Worm (Caenorhabditis elegans) whole organism, L4 larva: ENCODE data around the gene B0334.5.

Source experiments
- Y105C5A.15 ChIP-seq: fragments of 200-800 bp; sonication (Bioruptor generic); IDR thresholded peaks from 2 replicates; pipeline ENCODE4 v1.3.6; 2022; ENCODE audit warnings: missing genetic modification characterization, missing compliant biosample characterization
- fkh-10 ChIP-seq: fragments of 150-350 bp; optimal IDR thresholded peaks from 2 replicates; lab custom pipeline; 2014; ENCODE audit warnings: missing biosample characterization, missing genetic modification reagents, missing genetic modification characterization
- lin-1 ChIP-seq: fragments of 200-800 bp; sonication (Bioruptor generic); IDR thresholded peaks from 2 replicates; pipeline ENCODE4 v1.3.6; 2022; ENCODE audit warnings: missing genetic modification reagents, missing genetic modification characterization, missing compliant biosample characterization
- madf-9 ChIP-seq: fragments of 200-800 bp; sonication (Bioruptor generic); conservative IDR thresholded peaks from 2 replicates; pipeline ENCODE4 v1.3.6; 2022; ENCODE audit warnings: missing genetic modification reagents, missing genetic modification characterization, missing compliant biosample characterization
- mdl-1 ChIP-seq, 2 experiments: fragments of 150-350 bp in 1 of 2; sonication (generic microtip) in 1 of 2; optimal IDR thresholded peaks; 2 replicates each; lab custom pipeline; 2014 to 2017; ENCODE audit warnings: missing biosample characterization in 2 of 2, missing genetic modification characterization in 2 of 2
- mdt-29 ChIP-seq: fragments of 200-800 bp; sonication (Bioruptor generic); IDR thresholded peaks from 2 replicates; pipeline ENCODE4 v1.3.6; 2022; ENCODE audit warnings: missing genetic modification reagents, missing genetic modification characterization, missing compliant biosample characterization
- nhr-41 ChIP-seq: fragments of 200-800 bp; sonication (Bioruptor generic); IDR thresholded peaks from 2 replicates; pipeline ENCODE4 v1.3.6; 2022; ENCODE audit warnings: missing genetic modification reagents, missing genetic modification characterization, missing compliant biosample characterization
- nhr-76 ChIP-seq: fragments of 150-350 bp; optimal IDR thresholded peaks from 2 replicates; lab custom pipeline; 2014; ENCODE audit warnings: missing biosample characterization, missing genetic modification characterization
- unc-39 ChIP-seq: sonication (generic microtip); optimal IDR thresholded peaks from 2 replicates; lab custom pipeline; 2017; ENCODE audit warnings: missing biosample characterization, missing genetic modification characterization

DNA sequence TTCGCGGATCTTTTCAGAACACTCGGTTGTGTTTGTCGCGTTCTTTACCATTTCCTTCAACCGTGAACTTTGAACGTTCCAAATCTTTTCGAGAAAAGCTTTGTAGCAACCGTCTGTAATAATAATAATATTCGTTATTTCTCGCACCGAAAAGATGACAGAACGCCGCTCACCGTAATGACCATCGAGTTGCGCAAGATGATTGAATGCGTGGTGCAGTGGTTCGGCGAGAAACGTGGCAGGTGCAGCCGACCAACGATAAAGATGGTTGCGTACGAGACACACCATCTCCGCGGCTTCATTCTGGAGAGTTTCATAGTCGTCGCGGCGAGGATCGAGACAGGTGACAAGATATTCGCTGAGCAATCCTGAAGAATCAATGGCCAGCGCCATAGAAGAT is 45.5 kb downstream of the B0334.5 start:
- no peak for TF ChIP-seq nhr-41 (GFP tag; lab: Robert Waterston, UW)
- TF ChIP-seq unc-39 (tag; lab: Kevin White, UChicago), result no peak
- no peak for TF ChIP-seq mdt-29 (GFP tag; lab: Robert Waterston, UW)
- TF ChIP-seq Y105C5A.15, result no peak
- no peak for TF ChIP-seq lin-1 (GFP tag; lab: Robert Waterston, UW)
- no peak for TF ChIP-seq madf-9
- no peak for TF ChIP-seq nhr-76
- TF ChIP-seq mdl-1 (tag; optimal IDR thresholded peaks at IDR 0.05; lab: Kevin White, UChicago), result no peak
- TF ChIP-seq fkh-10 (GFP tag; lab: Kevin White, UChicago), result no peak
